3 worm cellular contexts compared by ENCODE assay signal in the genomic region with DNA sequence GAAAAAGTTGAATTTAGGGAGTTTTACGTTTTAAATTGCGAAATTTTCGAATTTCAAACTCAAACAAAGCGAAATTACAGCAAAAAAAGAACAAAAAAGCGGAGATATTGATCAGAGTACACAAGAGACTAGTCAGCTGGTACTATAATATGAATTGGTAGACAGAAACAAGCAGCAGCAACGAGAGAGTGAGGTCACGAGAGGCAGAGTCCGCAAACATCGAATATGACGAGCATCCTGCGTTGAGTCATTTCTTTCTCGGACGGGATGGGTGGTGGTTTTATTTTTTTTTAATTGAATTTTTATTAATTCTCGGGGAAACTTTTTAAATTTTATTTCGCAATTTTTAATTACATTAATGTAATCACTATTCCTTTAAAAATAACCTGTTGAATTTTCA.
A peak's percentile ranks its signal among the peaks of the same experiment; 100 is the strongest.
TF ChIP-seq lines count a peak whose summit lies in the region.

No protein-coding gene starts in this region.

TF ChIP-seq in whole organism, L1 larva, 84 proteins besides CTCF, POLR2A, EP300 and RAD21 (continued from another document and continues in another):
- TF ChIP-seq ceh-90 (tag; optimal IDR thresholded peaks at IDR 0.05; lab: Kevin White, UChicago) (no peak), lin-14 (GFP tag; optimal IDR thresholded peaks at IDR 0.05; lab: Kevin White, UChicago) (no peak), unc-30 (tag; optimal IDR thresholded peaks at IDR 0.05; lab: Kevin White, UChicago) (no peak), nhr-85 (tag; lab: Kevin White, UChicago) (peak; percentile 83), unc-62 (GFP tag; optimal IDR thresholded peaks at IDR 0.05; lab: Kevin White, UChicago) (no peak), efl-3 (GFP tag; optimal IDR thresholded peaks at IDR 0.05; lab: Kevin White, UChicago) (no peak), elt-3 (tag; optimal IDR thresholded peaks at IDR 0.05; lab: Kevin White, UChicago) (peak in 1 of 6 experiments; percentile 37), mep-1 (tag; optimal IDR thresholded peaks at IDR 0.05; lab: Kevin White, UChicago) (peak; percentile 93), aly-2 (tag; optimal IDR thresholded peaks at IDR 0.05; lab: Kevin White, UChicago) (peak; percentile 13), dpl-1 (GFP tag; optimal IDR thresholded peaks at IDR 0.05; lab: Kevin White, UChicago) (peak; percentile 52 to 79 (median 74)), nhr-12 (tag; optimal IDR thresholded peaks at IDR 0.05; lab: Kevin White, UChicago) (no peak), Y116A8C.19 (tag; optimal IDR thresholded peaks at IDR 0.05; lab: Kevin White, UChicago; ENCODE audit: borderline replicate concordance) (no peak), fkh-10 (GFP tag; optimal IDR thresholded peaks at IDR 0.05; lab: Kevin White, UChicago) (no peak), alr-1 (tag; optimal IDR thresholded peaks at IDR 0.05; lab: Kevin White, UChicago; ENCODE audit: borderline replicate concordance) (no peak), mdl-1 (tag; optimal IDR thresholded peaks at IDR 0.05; lab: Kevin White, UChicago) (peak in 1 of 2 experiments; percentile 85), efl-1 (optimal IDR thresholded peaks at IDR 0.05; lab: Kevin White, UChicago) (peak; percentile 71 to 73), efl-1 (GFP tag; optimal IDR thresholded peaks at IDR 0.05 in 1 of 2; lab: Kevin White, UChicago) (peak; percentile 74 to 97), lsy-2 (tag; optimal IDR thresholded peaks at IDR 0.05; lab: Kevin White, UChicago) (peak; percentile 78 to 85), tlp-1 (tag; optimal IDR thresholded peaks at IDR 0.05; lab: Kevin White, UChicago) (no peak), nhr-90 (tag; optimal IDR thresholded peaks at IDR 0.05; lab: Kevin White, UChicago; ENCODE audit: poor library complexity) (peak; percentile 62), lin-39 (tag; optimal IDR thresholded peaks at IDR 0.05; lab: Kevin White, UChicago) (peak; percentile 52), lin-35 (GFP tag; optimal IDR thresholded peaks at IDR 0.05; lab: Kevin White, UChicago) (peak; percentile 79 to 84), nhr-237 (tag; optimal IDR thresholded peaks at IDR 0.05; lab: Kevin White, UChicago) (no peak), xbp-1 (tag; optimal IDR thresholded peaks at IDR 0.05; lab: Kevin White, UChicago) (peak; percentile 62), C34B4.2 (tag; optimal IDR thresholded peaks at IDR 0.05; lab: Kevin White, UChicago) (no peak), pax-3 (tag; optimal IDR thresholded peaks at IDR 0.05; lab: Kevin White, UChicago) (no peak), nhr-77 (tag; optimal IDR thresholded peaks at IDR 0.05; lab: Kevin White, UChicago) (peak; percentile 35), nhr-84 (tag; optimal IDR thresholded peaks at IDR 0.05; lab: Kevin White, UChicago) (no peak), mef-2 (tag; optimal IDR thresholded peaks at IDR 0.05; lab: Kevin White, UChicago) (no peak), aha-1 (tag; optimal IDR thresholded peaks at IDR 0.05; lab: Kevin White, UChicago) (no peak), ceh-63 (GFP tag; optimal IDR thresholded peaks at IDR 0.05; lab: Kevin White, UChicago) (no peak), nhr-47 (tag; optimal IDR thresholded peaks at IDR 0.05; lab: Kevin White, UChicago) (peak; percentile 77), rnt-1 (tag; optimal IDR thresholded peaks at IDR 0.05; lab: Kevin White, UChicago) (no peak), nhr-76 (tag; optimal IDR thresholded peaks at IDR 0.05; lab: Kevin White, UChicago) (no peak), sox-4 (tag; optimal IDR thresholded peaks at IDR 0.05; lab: Kevin White, UChicago) (no peak), zip-4 (GFP tag; optimal IDR thresholded peaks at IDR 0.05; lab: Kevin White, UChicago) (no peak), ama-1 (optimal IDR thresholded peaks at IDR 0.05; lab: Kevin White, UChicago) (no peak), lir-3 (tag; optimal IDR thresholded peaks at IDR 0.05; lab: Kevin White, UChicago; ENCODE audit: poor library complexity) (peak; percentile 44), nhr-20 (tag; optimal IDR thresholded peaks at IDR 0.05; lab: Kevin White, UChicago) (peak; percentile 85), zag-1 (tag; optimal IDR thresholded peaks at IDR 0.05; lab: Kevin White, UChicago) (peak; percentile 24), unc-98 (GFP tag; IDR thresholded peaks at IDR 0.05; lab: Robert Waterston, UW) (no peak), jun-1 (tag; optimal IDR thresholded peaks at IDR 0.05; lab: Kevin White, UChicago) (peak; percentile 46), vab-15 (tag; optimal IDR thresholded peaks at IDR 0.05; lab: Kevin White, UChicago) (peak; percentile 13)

TF ChIP-seq in whole organism, L3 larva, 47 proteins besides CTCF, POLR2A, EP300 and RAD21 (continued from another document):
- TF ChIP-seq nhr-77 (tag; optimal IDR thresholded peaks at IDR 0.05; lab: Kevin White, UChicago) (no peak), unc-62 (GFP tag; optimal IDR thresholded peaks at IDR 0.05; lab: Kevin White, UChicago) (no peak), lsy-12 (tag; optimal IDR thresholded peaks at IDR 0.05; lab: Kevin White, UChicago) (no peak), R02D3.7 (tag; optimal IDR thresholded peaks at IDR 0.05; lab: Kevin White, UChicago) (no peak), elt-2 (tag; optimal IDR thresholded peaks at IDR 0.05; lab: Kevin White, UChicago) (peak; percentile 39), ama-1 (optimal IDR thresholded peaks at IDR 0.05; lab: Kevin White, UChicago) (peak; percentile 36), lin-15B (tag; optimal IDR thresholded peaks at IDR 0.05; lab: Kevin White, UChicago) (peak; percentile 78), ztf-11 (tag; optimal IDR thresholded peaks at IDR 0.05; lab: Kevin White, UChicago) (no peak), nhr-43 (tag; optimal IDR thresholded peaks at IDR 0.05; lab: Kevin White, UChicago; ENCODE audit: poor library complexity, severe bottlenecking) (peak; percentile 43), egl-27 (tag; optimal IDR thresholded peaks at IDR 0.05; lab: Kevin White, UChicago) (no peak), ztf-4 (tag; optimal IDR thresholded peaks at IDR 0.05; lab: Kevin White, UChicago) (no peak), lin-39 (tag; optimal IDR thresholded peaks at IDR 0.05; lab: Kevin White, UChicago) (peak; percentile 61), nfya-1 (tag; optimal IDR thresholded peaks at IDR 0.05; lab: Kevin White, UChicago; ENCODE audit: insufficient read depth) (peak; percentile 77), daf-12 (tag; optimal IDR thresholded peaks at IDR 0.05; lab: Kevin White, UChicago) (no peak), ZK546.5 (tag; optimal IDR thresholded peaks at IDR 0.05; lab: Kevin White, UChicago) (no peak), nhr-67 (tag; optimal IDR thresholded peaks at IDR 0.05; lab: Kevin White, UChicago) (no peak), mdl-1 (tag; optimal IDR thresholded peaks at IDR 0.05; lab: Kevin White, UChicago) (no peak), nhr-23 (tag; optimal IDR thresholded peaks at IDR 0.05; lab: Kevin White, UChicago) (peak; percentile 72), fkh-10 (GFP tag; optimal IDR thresholded peaks at IDR 0.05; lab: Kevin White, UChicago) (no peak), egl-5 (tag; optimal IDR thresholded peaks at IDR 0.05; lab: Kevin White, UChicago) (no peak), elt-3 (tag; optimal IDR thresholded peaks at IDR 0.05; lab: Kevin White, UChicago) (no peak), sea-2 (GFP tag; optimal IDR thresholded peaks at IDR 0.05; lab: Kevin White, UChicago) (peak; percentile 67), eor-1 (tag; optimal IDR thresholded peaks at IDR 0.05; lab: Kevin White, UChicago) (no peak), zag-1 (tag; optimal IDR thresholded peaks at IDR 0.05; lab: Kevin White, UChicago) (no peak), tbx-2 (tag; optimal IDR thresholded peaks at IDR 0.05; lab: Kevin White, UChicago) (no peak), ceh-16 (tag; optimal IDR thresholded peaks at IDR 0.05; lab: Kevin White, UChicago) (no peak), hmg-11 (tag; optimal IDR thresholded peaks at IDR 0.05; lab: Kevin White, UChicago) (peak; percentile 69), nhr-237 (tag; optimal IDR thresholded peaks at IDR 0.05; lab: Kevin White, UChicago) (no peak)

TF ChIP-seq in whole organism, young adult, 124 proteins besides CTCF, POLR2A, EP300 and RAD21 (continued from another document):
- TF ChIP-seq somi-1 (GFP tag; optimal IDR thresholded peaks at IDR 0.05; lab: Kevin White, UChicago) (no peak), nfya-1 (tag; optimal IDR thresholded peaks at IDR 0.05; lab: Kevin White, UChicago; ENCODE audit: borderline replicate concordance, insufficient read depth) (no peak), attf-5 (GFP tag; optimal IDR thresholded peaks at IDR 0.05; lab: Kevin White, UChicago) (peak; percentile 89), F37B4.10 (GFP tag; IDR thresholded peaks at IDR 0.05; lab: Robert Waterston, UW) (no peak), egl-44 (GFP tag; IDR thresholded peaks at IDR 0.05; lab: Robert Waterston, UW) (peak; percentile 32; the same call in 1 of the 2 replicates), ztf-18 (tag; optimal IDR thresholded peaks at IDR 0.05; lab: Kevin White, UChicago) (peak; percentile 29), F33H1.4 (GFP tag; IDR thresholded peaks at IDR 0.05; lab: Robert Waterston, UW) (no peak), rcor-1 (GFP tag; IDR thresholded peaks at IDR 0.05; lab: Robert Waterston, UW) (peak; percentile 7; the same call in 1 of the 2 replicates), lin-26 (GFP tag; IDR thresholded peaks at IDR 0.05; lab: Robert Waterston, UW) (no peak), C06A6.2 (GFP tag; conservative IDR thresholded peaks at IDR 0.05; lab: Robert Waterston, UW) (no peak), sea-2 (GFP tag; IDR thresholded peaks at IDR 0.05; lab: Robert Waterston, UW) (no peak), repo-1 (tag; optimal IDR thresholded peaks at IDR 0.05; lab: Kevin White, UChicago) (no peak), mel-28 (tag; optimal IDR thresholded peaks at IDR 0.05; lab: Kevin White, UChicago; ENCODE audit: borderline replicate concordance) (no peak), mcd-1 (GFP tag; IDR thresholded peaks at IDR 0.05; lab: Robert Waterston, UW) (peak; percentile 70), sdz-38 (tag; optimal IDR thresholded peaks at IDR 0.05; lab: Kevin White, UChicago) (no peak), dpl-1 (GFP tag; optimal IDR thresholded peaks at IDR 0.05; lab: Kevin White, UChicago) (no peak), egrh-3 (GFP tag; IDR thresholded peaks at IDR 0.05; lab: Robert Waterston, UW) (no peak), lin-54 (GFP tag; optimal IDR thresholded peaks at IDR 0.05; lab: Kevin White, UChicago) (peak; percentile 28), ztf-25 (GFP tag; IDR thresholded peaks at IDR 0.05; lab: Robert Waterston, UW) (no peak), hsf-1 (GFP tag; IDR thresholded peaks at IDR 0.05; lab: Robert Waterston, UW) (no peak), lin-40 (tag; optimal IDR thresholded peaks at IDR 0.05; lab: Kevin White, UChicago) (peak; percentile 56), hmg-1.2 (GFP tag; IDR thresholded peaks at IDR 0.05; lab: Robert Waterston, UW) (peak; percentile 49; the same call in 1 of the 2 replicates), tbx-9 (tag; optimal IDR thresholded peaks at IDR 0.05; lab: Kevin White, UChicago; ENCODE audit: borderline replicate concordance) (no peak), mes-4 (tag; optimal IDR thresholded peaks at IDR 0.05; lab: Kevin White, UChicago) (no peak), pbrm-1 (GFP tag; IDR thresholded peaks at IDR 0.05; lab: Robert Waterston, UW) (0 out of 2 replicates have a peak, but pooled peaks have one; percentile 26), dox-1 (GFP tag; IDR thresholded peaks at IDR 0.05; lab: Robert Waterston, UW) (no peak), tlf-1 (GFP tag; optimal IDR thresholded peaks at IDR 0.05; lab: Kevin White, UChicago) (no peak)
